Fruit fly (Drosophila melanogaster): ENCODE results near the gene CG12204.
A peak's percentile ranks its signal among the peaks of the same experiment; 100 is the strongest.

Gene CG12204

DNA sequence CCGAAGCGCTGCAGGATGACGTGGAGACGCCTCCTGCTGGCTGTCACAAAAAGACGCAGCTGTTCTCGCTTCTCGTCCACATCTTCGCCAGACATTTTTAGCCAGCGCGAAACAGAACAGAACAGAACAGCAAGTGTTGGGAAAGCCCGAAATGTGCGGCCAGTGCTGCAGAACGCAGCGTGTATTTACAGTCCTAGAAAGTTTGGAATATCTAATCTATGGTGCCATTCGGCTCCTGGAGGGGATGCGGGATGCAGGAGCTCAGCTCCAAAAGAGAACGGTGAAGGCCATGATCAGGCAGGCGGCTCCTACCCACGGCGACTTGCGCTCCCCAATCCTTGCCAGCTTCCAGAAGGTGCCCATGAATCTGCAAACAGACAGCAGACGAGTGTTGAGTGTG is at the start of gene CG12204:
TSS of gene CG12204 (minus strand) at position 117 of the 400 bp plus-strand sequence.
- TF ChIP-seq CG8159 (tag; optimal IDR thresholded peaks at IDR 0.05): no peak
- 0 out of 3 replicates have a peak, but pooled peaks have one; percentile 14 for TF ChIP-seq CG4496 (GFP tag; IDR thresholded peaks at IDR 0.05)
- TF ChIP-seq CG12605 (GFP tag; IDR thresholded peaks at IDR 0.05): no peak

- TF ChIP-seq CG17806 (tag; optimal IDR thresholded peaks at IDR 0.05): no peak
- TF ChIP-seq CG12605 (GFP tag; IDR thresholded peaks at IDR 0.05): no peak
- TF ChIP-seq CG9948 (tag; optimal IDR thresholded peaks at IDR 0.05): no peak
- no peak for TF ChIP-seq gl (tag; optimal IDR thresholded peaks at IDR 0.05)
These were observed 41.2 kb upstream of the CG12204 start for dm6 chrX:19535394-19535793.

DNA sequence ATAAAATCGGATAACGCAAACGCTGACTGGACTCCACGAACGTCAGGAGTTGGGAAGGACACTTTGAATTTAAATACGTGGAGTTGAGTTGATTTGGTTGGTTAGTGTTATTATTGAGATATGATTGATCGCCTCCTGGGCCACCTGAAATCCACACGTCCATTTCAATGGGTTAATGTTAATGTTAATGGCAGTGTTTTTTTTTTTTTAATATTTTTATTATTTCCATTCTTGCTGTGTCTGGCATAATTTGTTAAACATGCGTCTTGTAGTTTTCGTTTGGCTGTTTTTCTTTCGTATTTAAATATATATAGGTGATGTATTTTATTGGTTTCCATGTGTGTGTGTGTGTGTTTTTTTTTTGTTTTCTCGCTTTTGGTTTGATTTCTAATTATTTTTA is 37.4 kb upstream of the CG12204 start, which contains the start of gene CG12231:
TSS of gene CG12231 (minus strand) at position 101 of the 400 bp plus-strand sequence.
- TF ChIP-seq CG8159 (tag; optimal IDR thresholded peaks at IDR 0.05) (no peak), CG14655 (GFP tag; optimal IDR thresholded peaks at IDR 0.05) (no peak), EcR (GFP tag; optimal IDR thresholded peaks at IDR 0.05) (no peak), CG34367 (tag; optimal IDR thresholded peaks at IDR 0.05) (no peak), Snoo (tag; optimal IDR thresholded peaks at IDR 0.05) (no peak), CG13204 (GFP tag; optimal IDR thresholded peaks at IDR 0.05) (no peak), CG17806 (tag; optimal IDR thresholded peaks at IDR 0.05) (no peak), Pif1B (GFP tag; optimal IDR thresholded peaks at IDR 0.05) (no peak)

- TF ChIP-seq fd96Ca (GFP tag; IDR thresholded peaks at IDR 0.05) (0 out of 3 replicates have a peak, but pooled peaks have one; percentile 16), CG8159 (tag; optimal IDR thresholded peaks at IDR 0.05) (no peak), CG10348 (GFP tag; IDR thresholded peaks at IDR 0.05) (no peak), CG13204 (GFP tag; optimal IDR thresholded peaks at IDR 0.05) (no peak), Snoo (tag; optimal IDR thresholded peaks at IDR 0.05) (no peak)
These were observed 28.4 kb upstream of the CG12204 start for dm6 chrX:19522597-19522996.

DNA sequence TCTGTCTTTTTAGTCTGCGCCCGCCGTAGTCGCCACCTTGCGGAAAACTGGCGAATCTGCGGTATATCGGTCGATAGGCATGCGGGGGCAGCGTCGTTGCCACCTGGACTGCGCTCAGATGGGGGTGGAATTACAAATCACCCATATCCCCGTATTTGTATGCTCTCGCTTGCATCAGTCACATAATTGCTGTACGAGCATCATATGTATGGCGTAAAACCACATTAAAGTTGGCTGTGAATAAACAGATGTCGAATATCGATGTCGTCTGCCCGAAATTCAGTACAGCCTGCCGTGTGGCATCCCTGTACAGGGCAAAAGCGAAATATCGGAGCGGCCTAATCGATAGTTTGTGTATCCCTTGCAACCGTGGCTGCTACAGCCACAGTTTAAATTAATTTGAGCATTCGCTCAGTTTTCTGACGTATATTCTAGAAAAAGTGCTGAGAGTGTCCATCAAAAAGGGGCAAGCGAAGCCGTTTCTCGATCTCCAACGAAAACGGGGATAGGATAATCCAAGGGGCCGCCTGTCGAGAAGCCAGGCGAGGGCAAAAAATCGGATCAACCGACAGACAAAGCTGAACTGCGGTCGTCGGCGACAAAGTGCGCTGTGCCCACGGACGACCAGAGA is 27.7 kb upstream of the CG12204 start, which contains the start of the genes Idh3a and CoRest:
TSS of gene Idh3a (minus strand) at position 58 of the 631 bp plus-strand sequence.
TSS of gene CoRest (plus strand) at position 177 of the 631 bp plus-strand sequence.
- TF ChIP-seq Snoo (tag; optimal IDR thresholded peaks at IDR 0.05): no peak
- no peak for TF ChIP-seq CG15710 (tag; optimal IDR thresholded peaks at IDR 0.05)
- TF ChIP-seq CG34367 (tag; optimal IDR thresholded peaks at IDR 0.05): no peak
- TF ChIP-seq CG17806 (tag; optimal IDR thresholded peaks at IDR 0.05): no peak

dm6 chrX:19520888-19521287 is 26.7 kb upstream of the CG12204 start:
- TF ChIP-seq Pif1B (GFP tag; optimal IDR thresholded peaks at IDR 0.05) (no peak), rn (GFP tag; IDR thresholded peaks at IDR 0.05) (no peak)

DNA sequence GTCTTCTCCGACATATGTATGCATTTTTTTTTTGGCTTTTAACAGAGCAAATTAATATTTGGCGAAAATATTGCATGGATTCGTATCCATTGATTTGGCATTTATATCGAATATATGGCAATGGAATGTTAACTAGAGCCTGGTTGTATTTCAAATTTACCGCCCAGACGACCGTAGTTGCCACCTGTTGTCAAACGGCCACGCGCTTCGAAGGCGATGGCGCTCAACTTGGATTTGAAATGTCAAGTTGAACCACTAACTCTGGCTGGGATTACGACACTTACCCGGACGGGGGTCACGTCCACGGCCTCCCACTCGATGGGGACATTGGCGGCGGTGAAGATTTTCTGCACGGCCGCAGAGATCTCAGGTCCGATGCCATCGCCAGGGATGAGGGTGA is 26.2 kb upstream of the CG12204 start:
- TF ChIP-seq CG14655 (GFP tag; optimal IDR thresholded peaks at IDR 0.05) (no peak), CG10348 (GFP tag; IDR thresholded peaks at IDR 0.05) (no peak), Ets98B (GFP tag; IDR thresholded peaks at IDR 0.05) (no peak), CG9948 (tag; optimal IDR thresholded peaks at IDR 0.05) (no peak), EcR (GFP tag; optimal IDR thresholded peaks at IDR 0.05) (no peak), CG17806 (tag; optimal IDR thresholded peaks at IDR 0.05) (no peak), CG8301 (tag; optimal IDR thresholded peaks at IDR 0.05) (no peak), fd96Ca (GFP tag; IDR thresholded peaks at IDR 0.05) (no peak), rn (GFP tag; IDR thresholded peaks at IDR 0.05) (no peak), CG4496 (GFP tag; IDR thresholded peaks at IDR 0.05) (no peak), CG13204 (GFP tag; optimal IDR thresholded peaks at IDR 0.05) (no peak), CG32121 (GFP tag; IDR thresholded peaks at IDR 0.05) (no peak), Pif1B (GFP tag; optimal IDR thresholded peaks at IDR 0.05) (no peak), CG15710 (tag; optimal IDR thresholded peaks at IDR 0.05) (no peak), D1 (tag; optimal IDR thresholded peaks at IDR 0.05) (no peak), gl (tag; optimal IDR thresholded peaks at IDR 0.05) (no peak), Snoo (tag; optimal IDR thresholded peaks at IDR 0.05) (no peak), CG34367 (tag; optimal IDR thresholded peaks at IDR 0.05) (no peak), CG8159 (tag; optimal IDR thresholded peaks at IDR 0.05) (no peak)

DNA sequence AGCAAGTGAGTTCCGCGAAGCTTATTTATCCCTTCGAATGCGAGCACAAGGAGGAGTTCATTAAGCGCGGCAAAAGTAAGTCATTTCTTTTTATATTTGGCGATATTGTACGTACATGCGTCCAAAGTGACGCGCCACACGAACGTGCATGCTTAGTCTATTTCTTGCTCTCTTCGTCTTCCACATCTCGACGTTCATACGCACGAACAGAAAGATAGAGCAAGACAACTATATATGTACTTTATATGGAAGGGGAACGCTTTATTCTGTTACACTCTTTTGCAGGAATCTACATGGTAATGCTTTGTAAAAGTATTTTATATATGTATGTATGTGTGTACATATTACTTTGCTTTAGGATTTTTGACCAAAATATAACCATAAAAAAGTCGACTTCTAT is 16.0 kb upstream of the CG12204 start:
- TF ChIP-seq fd96Ca (GFP tag; IDR thresholded peaks at IDR 0.05): no peak
- TF ChIP-seq CG10348 (GFP tag; IDR thresholded peaks at IDR 0.05): no peak
- no peak for TF ChIP-seq CG12605 (GFP tag; IDR thresholded peaks at IDR 0.05)
- no peak for TF ChIP-seq Ets98B (GFP tag; IDR thresholded peaks at IDR 0.05)
- no peak for TF ChIP-seq D1 (tag; optimal IDR thresholded peaks at IDR 0.05)
- TF ChIP-seq CG8301 (tag; optimal IDR thresholded peaks at IDR 0.05): no peak
- TF ChIP-seq CG8159 (tag; optimal IDR thresholded peaks at IDR 0.05): no peak
- no peak for TF ChIP-seq gl (tag; optimal IDR thresholded peaks at IDR 0.05)
- no peak for TF ChIP-seq CG13204 (GFP tag; optimal IDR thresholded peaks at IDR 0.05)
- TF ChIP-seq Pif1B (GFP tag; optimal IDR thresholded peaks at IDR 0.05): no peak
- no peak for TF ChIP-seq CG4496 (GFP tag; IDR thresholded peaks at IDR 0.05)
- TF ChIP-seq CG17806 (tag; optimal IDR thresholded peaks at IDR 0.05): no peak
